Worm (Caenorhabditis elegans): ENCODE results near the gene pir-2.

The pir-2 gene

DNA sequence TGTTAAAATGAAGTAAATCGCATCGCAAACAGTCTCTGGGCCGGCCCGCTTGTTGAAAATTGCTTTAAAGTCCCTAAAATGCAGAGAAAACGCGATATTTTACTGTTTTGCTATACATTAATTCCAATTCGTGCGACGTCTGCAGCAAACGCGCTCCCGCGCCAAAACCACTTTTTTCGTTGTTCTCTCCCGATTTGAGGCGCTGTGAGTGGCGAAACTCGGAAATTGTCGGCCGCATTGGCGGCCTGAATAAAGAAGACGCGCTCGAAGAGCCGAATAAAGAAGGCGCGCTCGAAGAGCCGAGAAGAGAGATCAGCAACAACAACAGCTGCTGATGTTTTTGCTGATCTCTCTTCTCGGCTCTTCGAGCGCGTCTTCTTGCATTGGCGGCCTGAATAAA, 35.1 kb downstream of the pir-2 start:
- peak; percentile 49 for TF ChIP-seq ceh-31 (tag; optimal IDR thresholded peaks at IDR 0.05)

DNA sequence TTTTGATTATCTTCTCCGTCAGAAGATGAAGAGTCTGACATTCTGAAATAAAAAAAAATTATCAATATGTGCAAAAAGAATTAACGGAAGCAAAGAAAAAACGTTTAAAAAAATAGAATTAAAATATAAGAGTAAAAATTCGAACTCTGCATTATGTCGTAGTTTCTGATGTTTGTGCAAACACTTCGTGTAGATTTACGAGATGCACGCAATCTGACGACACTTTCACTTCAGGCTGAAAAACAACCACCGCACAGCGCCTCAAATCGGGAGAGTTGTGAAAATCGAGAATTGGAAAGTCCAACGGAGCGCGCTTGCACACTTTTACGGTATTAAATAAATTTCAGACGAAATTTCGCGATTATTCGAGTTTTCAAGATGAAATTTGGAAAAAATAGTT, 36.8 kb downstream of the pir-2 start, which contains the start of gene T26G10.1:
T26G10.1 (minus strand) TSS at position 42 of the 400 bp plus-strand sequence.
- TF ChIP-seq ztf-16 (tag; optimal IDR thresholded peaks at IDR 0.05) (no peak), pag-3 (tag; optimal IDR thresholded peaks at IDR 0.05; ENCODE audit: borderline replicate concordance) (no peak), F13H6.1 (tag; optimal IDR thresholded peaks at IDR 0.05) (no peak), pros-1 (tag; optimal IDR thresholded peaks at IDR 0.05) (no peak), hlh-30 (tag; optimal IDR thresholded peaks at IDR 0.05; ENCODE audit: insufficient read depth) (no peak), ttx-3 (tag; optimal IDR thresholded peaks at IDR 0.05) (no peak), unc-86 (tag; optimal IDR thresholded peaks at IDR 0.05) (no peak), ama-1 (optimal IDR thresholded peaks at IDR 0.05) (no peak), unc-3 (GFP tag; conservative IDR thresholded peaks at IDR 0.05) (no peak), unc-3 (tag; optimal IDR thresholded peaks at IDR 0.05) (no peak), rnt-1 (tag; optimal IDR thresholded peaks at IDR 0.05) (no peak), lim-6 (tag; optimal IDR thresholded peaks at IDR 0.05) (no peak), nfya-1 (tag; optimal IDR thresholded peaks at IDR 0.05) (peak; percentile 13), ets-4 (tag; optimal IDR thresholded peaks at IDR 0.05) (no peak), odd-2 (tag; optimal IDR thresholded peaks at IDR 0.05) (no peak), pha-2 (tag; optimal IDR thresholded peaks at IDR 0.05) (no peak), Y22D7AL.16 (tag; optimal IDR thresholded peaks at IDR 0.05) (no peak), ceh-22 (tag; optimal IDR thresholded peaks at IDR 0.05) (no peak), elt-4 (tag; optimal IDR thresholded peaks at IDR 0.05) (no peak), gmeb-2 (tag; optimal IDR thresholded peaks at IDR 0.05) (no peak), ceh-30 (tag; optimal IDR thresholded peaks at IDR 0.05) (no peak), elt-2 (tag; optimal IDR thresholded peaks at IDR 0.05) (peak; percentile 20), unc-42 (tag; optimal IDR thresholded peaks at IDR 0.05) (peak; percentile 9), ceh-31 (tag; optimal IDR thresholded peaks at IDR 0.05) (peak; percentile 4), T23F11.4 (GFP tag; optimal IDR thresholded peaks at IDR 0.05) (no peak), ceh-48 (tag; optimal IDR thresholded peaks at IDR 0.05) (no peak), ceh-2 (tag; optimal IDR thresholded peaks at IDR 0.05) (no peak), npax-4 (tag; optimal IDR thresholded peaks at IDR 0.05) (no peak), tbx-2 (tag; optimal IDR thresholded peaks at IDR 0.05) (no peak), ceh-9 (tag; optimal IDR thresholded peaks at IDR 0.05) (no peak), ceh-6 (GFP tag; optimal IDR thresholded peaks at IDR 0.05) (no peak), pha-4 (tag; optimal IDR thresholded peaks at IDR 0.05) (no peak)

DNA sequence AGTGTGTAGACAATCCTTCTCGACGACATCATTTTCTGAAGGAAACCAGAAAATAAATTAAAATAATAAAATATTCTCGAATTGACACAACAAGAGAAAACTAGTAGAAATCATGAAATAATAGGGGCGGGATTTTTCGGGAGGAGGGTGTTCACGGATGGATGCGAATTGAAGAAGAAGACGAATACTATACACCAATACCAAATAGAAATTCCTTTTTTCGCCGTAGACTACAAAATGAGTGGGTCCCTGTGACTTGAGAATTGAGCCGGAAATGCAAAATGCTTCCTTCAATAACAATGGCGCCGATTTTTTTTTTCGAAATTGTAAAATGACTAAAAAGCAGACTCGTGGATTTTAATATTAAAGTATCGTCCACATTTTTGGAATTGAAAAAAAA, 42.4 kb downstream of the pir-2 start, which contains the start of gene nlp-48:
nlp-48 (minus strand) TSS at position 101 of the 400 bp plus-strand sequence.
- no peak for TF ChIP-seq sox-2 (GFP tag; IDR thresholded peaks at IDR 0.05)
- no peak for TF ChIP-seq F13H6.1 (tag; optimal IDR thresholded peaks at IDR 0.05)
- TF ChIP-seq pqm-1 (tag; optimal IDR thresholded peaks at IDR 0.05): no peak
- TF ChIP-seq unc-42 (tag; optimal IDR thresholded peaks at IDR 0.05): no peak
- no peak for TF ChIP-seq C08G9.2 (tag; optimal IDR thresholded peaks at IDR 0.05)
- TF ChIP-seq gmeb-2 (tag; optimal IDR thresholded peaks at IDR 0.05): no peak
- no peak for TF ChIP-seq hlh-30 (tag; optimal IDR thresholded peaks at IDR 0.05; ENCODE audit: insufficient read depth)
- TF ChIP-seq rnt-1 (tag; optimal IDR thresholded peaks at IDR 0.05): no peak
- TF ChIP-seq pros-1 (tag; optimal IDR thresholded peaks at IDR 0.05): no peak

DNA sequence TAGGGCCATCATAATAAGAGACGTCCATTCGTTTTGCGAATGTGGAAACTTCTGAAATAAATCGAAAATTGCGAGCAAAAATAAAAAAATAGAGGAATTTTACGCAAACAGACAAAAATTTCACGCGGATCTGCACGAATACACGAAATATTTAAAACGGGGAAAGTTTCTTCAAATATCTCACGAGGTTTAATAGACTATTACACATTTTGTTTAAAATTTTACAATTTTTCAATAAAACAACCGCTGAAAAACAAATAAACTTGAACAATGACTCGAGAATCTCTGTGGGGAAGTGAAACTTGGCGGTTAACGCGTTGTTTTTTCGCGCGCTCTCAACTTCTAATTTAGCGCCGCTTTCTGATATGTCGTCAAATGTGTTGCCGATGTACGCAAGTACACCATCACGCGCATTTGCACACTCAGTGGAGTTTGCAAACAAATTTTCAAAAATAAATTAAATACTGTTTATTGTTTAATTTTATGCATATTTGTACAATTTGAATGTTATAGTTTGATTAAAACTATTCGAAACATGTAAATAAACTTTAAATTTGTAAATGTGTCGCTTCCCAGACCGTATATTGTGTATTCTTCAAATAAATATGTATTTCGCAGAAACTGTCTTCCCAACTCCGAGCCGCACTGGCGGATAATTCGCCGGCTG, 50.2 kb downstream of the pir-2 start, which contains the start of the genes gpr-2 and rgr-1:
gpr-2 (minus strand) TSS at position 51 of the 667 bp plus-strand sequence.
rgr-1 (plus strand) TSS at position 617 of the 667 bp plus-strand sequence.
- TF ChIP-seq nfya-1 (tag; optimal IDR thresholded peaks at IDR 0.05) (peak; percentile 31), odd-2 (tag; optimal IDR thresholded peaks at IDR 0.05) (no peak)
